Worm (Caenorhabditis elegans) whole organism, L1 larva: ENCODE results near the gene cnnm-2.
A peak's percentile ranks its signal among the peaks of the same experiment; 100 is the strongest.

Experiments used
- C16A3.4 ChIP-seq: fragments of 150-350 bp; optimal IDR thresholded peaks from 2 replicates; lab custom pipeline; 2014; ENCODE audit warnings: missing biosample characterization, missing genetic modification characterization
- C34B4.2 ChIP-seq: sonication (generic microtip); optimal IDR thresholded peaks from 2 replicates; lab custom pipeline; 2017; ENCODE audit warnings: mild to moderate bottlenecking, missing genetic modification characterization, missing compliant biosample characterization
- F16B12.6 ChIP-seq: fragments of 150-350 bp; optimal IDR thresholded peaks from 2 replicates; lab custom pipeline; 2014; ENCODE audit warnings: missing biosample characterization, missing genetic modification characterization
- Y116A8C.19 ChIP-seq: sonication (generic microtip); optimal IDR thresholded peaks from 2 replicates; lab custom pipeline; 2016; ENCODE audit warnings: missing compliant biosample characterization, missing genetic modification characterization, borderline replicate concordance
- aha-1 ChIP-seq: fragments of 150-350 bp; optimal IDR thresholded peaks from 2 replicates; lab custom pipeline; 2014; ENCODE audit warnings: missing biosample characterization, missing genetic modification characterization
- alr-1 ChIP-seq: fragments of 200-800 bp; sonication (Bioruptor generic); optimal IDR thresholded peaks from 2 replicates; lab custom pipeline; 2018; ENCODE audit warnings: borderline replicate concordance, mild to moderate bottlenecking, missing genetic modification characterization, missing compliant biosample characterization
- ceh-63 ChIP-seq: fragments of 200-800 bp; sonication (Bioruptor generic); optimal IDR thresholded peaks from 2 replicates; lab custom pipeline; 2018; ENCODE audit warnings: mild to moderate bottlenecking, missing genetic modification characterization, missing compliant biosample characterization
- ceh-8 ChIP-seq: fragments of 200-800 bp; sonication (Bioruptor generic); optimal IDR thresholded peaks from 2 replicates; lab custom pipeline; 2018; ENCODE audit warnings: mild to moderate bottlenecking, missing genetic modification characterization, moderate library complexity, missing compliant biosample characterization
- dsc-1 ChIP-seq: sonication (generic microtip); optimal IDR thresholded peaks from 2 replicates; lab custom pipeline; 2016; ENCODE audit warnings: mild to moderate bottlenecking, missing genetic modification characterization, missing compliant biosample characterization
- elt-3 ChIP-seq, 6 experiments: fragments of 150-350 bp in 1 of 6; sonication (generic microtip); optimal IDR thresholded peaks; 2 replicates each; lab custom pipeline; 2017 to 2018; ENCODE audit warnings: missing biosample characterization in 6 of 6, missing genetic modification characterization in 6 of 6, inconsistent platforms in 1 of 6
- grh-1 ChIP-seq: fragments of 200-800 bp; sonication (Bioruptor generic); IDR thresholded peaks from 2 replicates; pipeline ENCODE4 v1.3.6; 2022; ENCODE audit warnings: missing genetic modification reagents, missing genetic modification characterization, missing compliant biosample characterization
- hlh-4 ChIP-seq: sonication (generic microtip); optimal IDR thresholded peaks from 2 replicates; lab custom pipeline; 2016; ENCODE audit warnings: mild to moderate bottlenecking, missing genetic modification characterization, missing compliant biosample characterization
- irx-1 ChIP-seq: sonication (generic microtip); optimal IDR thresholded peaks from 2 replicates; lab custom pipeline; 2016; ENCODE audit warnings: missing genetic modification characterization, missing compliant biosample characterization
- isw-1 ChIP-seq: fragments of 200-800 bp; sonication (Bioruptor generic); IDR thresholded peaks from 2 replicates; pipeline ENCODE4 v1.3.6; 2022; ENCODE audit warnings: missing genetic modification characterization, missing compliant biosample characterization
- jun-1 ChIP-seq: fragments of 150-350 bp; optimal IDR thresholded peaks from 2 replicates; lab custom pipeline; 2014; ENCODE audit warnings: missing biosample characterization, missing genetic modification reagents, missing genetic modification characterization
- lin-14 ChIP-seq: fragments of 200-800 bp; sonication (Bioruptor generic); optimal IDR thresholded peaks from 2 replicates; lab custom pipeline; 2018; ENCODE audit warnings: mild to moderate bottlenecking, missing genetic modification characterization, moderate library complexity, missing compliant biosample characterization
- lin-15B ChIP-seq: fragments of 150-350 bp; sonication (generic microtip); optimal IDR thresholded peaks from 3 replicates; lab custom pipeline; 2014; ENCODE audit warnings: missing biosample characterization, missing genetic modification characterization
- lin-39 ChIP-seq: fragments of 150-350 bp; optimal IDR thresholded peaks from 2 replicates; lab custom pipeline; 2014; ENCODE audit warnings: missing biosample characterization, missing genetic modification reagents, missing genetic modification characterization
- lir-3 ChIP-seq: sonication (generic microtip); optimal IDR thresholded peaks from 2 replicates; lab custom pipeline; 2016; ENCODE audit warnings: mild to moderate bottlenecking, missing genetic modification characterization, moderate library complexity, missing compliant biosample characterization; ENCODE audit not compliant: poor library complexity
- mef-2 ChIP-seq: fragments of 150-350 bp; optimal IDR thresholded peaks from 2 replicates; lab custom pipeline; 2014; ENCODE audit warnings: missing biosample characterization, missing genetic modification characterization
- nhr-11 ChIP-seq: fragments of 150-350 bp; optimal IDR thresholded peaks from 2 replicates; lab custom pipeline; 2014; ENCODE audit warnings: missing biosample characterization, missing genetic modification characterization
- nhr-19 ChIP-seq: fragments of 200-800 bp; sonication (Bioruptor generic); conservative IDR thresholded peaks from 2 replicates; pipeline ENCODE4 v1.3.6; 2022; ENCODE audit warnings: missing genetic modification characterization, missing compliant biosample characterization
- nhr-20 ChIP-seq: sonication (generic microtip); optimal IDR thresholded peaks from 2 replicates; lab custom pipeline; 2016; ENCODE audit warnings: mild to moderate bottlenecking, missing genetic modification characterization, missing compliant biosample characterization
- nhr-237 ChIP-seq: fragments of 150-350 bp; optimal IDR thresholded peaks from 2 replicates; lab custom pipeline; 2014; ENCODE audit warnings: missing biosample characterization, missing genetic modification characterization
- nhr-47 ChIP-seq: sonication (generic microtip); optimal IDR thresholded peaks from 2 replicates; lab custom pipeline; 2016; ENCODE audit warnings: mild to moderate bottlenecking, missing genetic modification characterization, moderate library complexity, missing compliant biosample characterization
- nhr-71 ChIP-seq: sonication (generic microtip); optimal IDR thresholded peaks from 2 replicates; lab custom pipeline; 2016; ENCODE audit warnings: mild to moderate bottlenecking, missing genetic modification characterization, moderate library complexity, missing compliant biosample characterization
- nhr-76 ChIP-seq: sonication (generic microtip); optimal IDR thresholded peaks from 2 replicates; lab custom pipeline; 2017; ENCODE audit warnings: missing biosample characterization, missing genetic modification characterization
- nhr-77 ChIP-seq: fragments of 150-350 bp; optimal IDR thresholded peaks from 2 replicates; lab custom pipeline; 2014; ENCODE audit warnings: missing biosample characterization, missing genetic modification characterization
- pag-3 ChIP-seq: sonication (generic microtip); optimal IDR thresholded peaks from 2 replicates; lab custom pipeline; 2017; ENCODE audit warnings: missing genetic modification characterization, mild to moderate bottlenecking, missing compliant biosample characterization, antibody characterized with exemption, borderline replicate concordance; ENCODE audit not compliant: insufficient read depth
- pax-3 ChIP-seq: fragments of 200-800 bp; sonication (Bioruptor generic); optimal IDR thresholded peaks from 2 replicates; lab custom pipeline; 2018; ENCODE audit warnings: mild to moderate bottlenecking, missing genetic modification characterization, moderate library complexity, missing compliant biosample characterization
- pqm-1 ChIP-seq: sonication (generic microtip); optimal IDR thresholded peaks from 3 replicates; lab custom pipeline; 2017; ENCODE audit warnings: missing biosample characterization, missing genetic modification characterization
- snpc-4 ChIP-seq: fragments of 150-350 bp; optimal IDR thresholded peaks from 2 replicates; lab custom pipeline; 2014; ENCODE audit warnings: missing biosample characterization, missing genetic modification characterization
- snu-23 ChIP-seq: sonication (generic microtip); optimal IDR thresholded peaks from 2 replicates; lab custom pipeline; 2016; ENCODE audit warnings: missing genetic modification characterization, missing compliant biosample characterization
- sox-4 ChIP-seq: sonication (generic microtip); optimal IDR thresholded peaks from 2 replicates; lab custom pipeline; 2016; ENCODE audit warnings: missing genetic modification characterization, missing compliant biosample characterization
- sptf-1 ChIP-seq: fragments of 150-350 bp; optimal IDR thresholded peaks from 2 replicates; lab custom pipeline; 2014; ENCODE audit warnings: missing biosample characterization, missing genetic modification characterization
- sup-37 ChIP-seq: fragments of 200-800 bp; sonication (Bioruptor generic); optimal IDR thresholded peaks from 2 replicates; lab custom pipeline; 2018; ENCODE audit warnings: mild to moderate bottlenecking, missing genetic modification characterization, missing compliant biosample characterization
- tbx-2 ChIP-seq: sonication (generic microtip); optimal IDR thresholded peaks from 2 replicates; lab custom pipeline; 2016; ENCODE audit warnings: missing genetic modification characterization, missing compliant biosample characterization
- unc-130 ChIP-seq: fragments of 150-350 bp; optimal IDR thresholded peaks from 2 replicates; lab custom pipeline; 2017; ENCODE audit warnings: missing biosample characterization, missing genetic modification characterization, inconsistent platforms
- unc-30 ChIP-seq: sonication (generic microtip); optimal IDR thresholded peaks from 2 replicates; lab custom pipeline; 2017; ENCODE audit warnings: missing biosample characterization, missing genetic modification characterization
- unc-62 ChIP-seq: fragments of 150-350 bp; optimal IDR thresholded peaks from 2 replicates; lab custom pipeline; 2014; ENCODE audit warnings: missing biosample characterization, missing genetic modification reagents, missing genetic modification characterization
- unc-98 ChIP-seq: fragments of 200-800 bp; sonication (Bioruptor generic); IDR thresholded peaks from 2 replicates; pipeline ENCODE4 v1.3.6; 2022; ENCODE audit warnings: missing genetic modification characterization, missing compliant biosample characterization
- vab-15 ChIP-seq: sonication (generic microtip); optimal IDR thresholded peaks from 2 replicates; lab custom pipeline; 2017; ENCODE audit warnings: missing genotype, mild to moderate bottlenecking, missing genetic modification characterization, missing compliant biosample characterization
- zag-1 ChIP-seq: fragments of 150-350 bp; optimal IDR thresholded peaks from 2 replicates; lab custom pipeline; 2014; ENCODE audit warnings: missing biosample characterization, missing genetic modification characterization
- zip-4 ChIP-seq: fragments of 200-800 bp; sonication (Bioruptor generic); optimal IDR thresholded peaks from 2 replicates; lab custom pipeline; 2018; ENCODE audit warnings: mild to moderate bottlenecking, missing genetic modification characterization, moderate library complexity, missing compliant biosample characterization
- ztf-11 ChIP-seq, 2 experiments: sonication (generic microtip); optimal IDR thresholded peaks; 2 replicates each; lab custom pipeline; 2016 to 2017; ENCODE audit warnings: missing genetic modification characterization in 2 of 2, missing biosample characterization in 1 of 2, missing compliant biosample characterization in 1 of 2
- ztf-4 ChIP-seq: fragments of 150-350 bp; optimal IDR thresholded peaks from 2 replicates; lab custom pipeline; 2014; ENCODE audit warnings: missing biosample characterization, missing genetic modification characterization

Gene cnnm-2

ce11 chrX:8835887-8836348 lies 24.0 kb downstream of the cnnm-2 start, which contains the start of gene C28G1.2 (continued):
- TF ChIP-seq hlh-4 (peak; percentile 47), C34B4.2 (no peak), Y116A8C.19 (tag; lab: Kevin White, UChicago) (no peak), mef-2 (tag; lab: Kevin White, UChicago) (peak; percentile 18), nhr-20 (peak; percentile 95), snu-23 (GFP tag; lab: Kevin White, UChicago) (peak; percentile 98), zag-1 (tag; lab: Kevin White, UChicago) (peak; percentile 71), ztf-4 (tag; lab: Kevin White, UChicago) (peak; percentile 87), vab-15 (peak; percentile 7), ceh-63 (peak; percentile 61), nhr-11 (tag; lab: Kevin White, UChicago) (peak; percentile 60), nhr-19 (GFP tag; lab: Robert Waterston, UW) (peak; percentile 94), aha-1 (tag; lab: Kevin White, UChicago) (peak; percentile 63), irx-1 (peak; percentile 93), tbx-2 (tag; lab: Kevin White, UChicago) (peak; percentile 93), nhr-237 (peak; percentile 84), unc-30 (tag; lab: Kevin White, UChicago) (no peak), ceh-8 (GFP tag; lab: Kevin White, UChicago) (peak; percentile 92), lin-39 (tag; lab: Kevin White, UChicago) (peak; percentile 80), lin-14 (peak; percentile 97), zip-4 (GFP tag; lab: Kevin White, UChicago) (peak; percentile 78), F16B12.6 (tag; lab: Kevin White, UChicago) (peak; percentile 47), isw-1 (peak; percentile 83), unc-98 (GFP tag; lab: Robert Waterston, UW) (peak; percentile 65; the same call in 1 of the 2 replicates), sup-37 (GFP tag; lab: Kevin White, UChicago) (peak; percentile 82), C16A3.4 (tag; lab: Kevin White, UChicago) (peak; percentile 89), ztf-11 (tag; optimal IDR thresholded peaks at IDR 0.05; lab: Kevin White, UChicago) (peak in 1 of 2 experiments; percentile 76), sox-4 (tag; lab: Kevin White, UChicago) (peak; percentile 92), nhr-71 (tag; lab: Kevin White, UChicago) (peak; percentile 96), unc-62 (GFP tag; lab: Kevin White, UChicago) (no peak), unc-130 (tag; lab: Kevin White, UChicago) (peak; percentile 58), sptf-1 (no peak), pax-3 (tag; lab: Kevin White, UChicago) (peak; percentile 78), lir-3 (peak; percentile 91), alr-1 (no peak), pqm-1 (tag; lab: Kevin White, UChicago) (no peak), lin-15B (tag; lab: Kevin White, UChicago) (peak; percentile 50), nhr-77 (tag; lab: Kevin White, UChicago) (peak; percentile 86), jun-1 (tag; lab: Kevin White, UChicago) (peak; percentile 80), nhr-76 (peak; percentile 87), nhr-47 (tag; lab: Kevin White, UChicago) (peak; percentile 96), elt-3 (tag; optimal IDR thresholded peaks at IDR 0.05; lab: Kevin White, UChicago) (peak in 2 of 6 experiments; percentile 34 to 81), pag-3 (tag; lab: Kevin White, UChicago) (peak; percentile 73), snpc-4 (tag; lab: Kevin White, UChicago) (peak; percentile 74), grh-1 (GFP tag; lab: Robert Waterston, UW) (peak; percentile 89), dsc-1 (tag; lab: Kevin White, UChicago) (peak; percentile 96)
